Fruit fly (Drosophila melanogaster): ENCODE data around the gene CG5412.

DNA sequence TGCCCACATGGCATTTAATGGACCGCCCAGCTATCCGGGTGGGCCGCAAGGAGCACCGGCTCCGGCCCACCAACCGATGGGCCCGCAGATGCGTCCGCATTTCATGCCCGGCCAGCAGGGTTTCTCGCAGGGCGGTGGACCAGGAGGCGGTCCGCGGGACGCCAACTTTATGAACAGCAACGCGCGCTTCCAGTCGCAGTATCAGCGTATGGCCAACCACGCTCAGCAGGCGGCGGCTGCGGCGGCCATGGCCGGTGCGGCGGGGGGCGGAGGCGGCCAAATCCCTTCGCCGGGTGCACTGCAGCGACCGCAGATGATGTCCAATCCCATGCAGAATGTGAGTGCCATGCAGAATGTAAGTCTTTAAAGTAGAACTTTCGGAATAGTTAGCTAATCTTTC, 31.3 kb downstream of the CG5412 start:
- no peak for TF ChIP-seq ovo (GFP tag; optimal IDR thresholded peaks at IDR 0.05)
- TF ChIP-seq CG5204 (GFP tag; optimal IDR thresholded peaks at IDR 0.05) = no peak
- TF ChIP-seq toe (GFP tag; optimal IDR thresholded peaks at IDR 0.05) = no peak
- no peak for TF ChIP-seq kay (GFP tag; ENCODE audit: borderline replicate concordance)
- no peak for TF ChIP-seq CG1620 (GFP tag; optimal IDR thresholded peaks at IDR 0.05)
- TF ChIP-seq cnc (optimal IDR thresholded peaks at IDR 0.05) = no peak
- no peak for TF ChIP-seq Hr96 (GFP tag; optimal IDR thresholded peaks at IDR 0.05)
- TF ChIP-seq pad (GFP tag; optimal IDR thresholded peaks at IDR 0.05) = no peak
- no peak for TF ChIP-seq CG7101 (tag; optimal IDR thresholded peaks at IDR 0.05)
- TF ChIP-seq Crg-1 (GFP tag; optimal IDR thresholded peaks at IDR 0.05) = no peak
- TF ChIP-seq CG33017 (tag; optimal IDR thresholded peaks at IDR 0.05) = no peak
- no peak for TF ChIP-seq CG7045 (GFP tag; optimal IDR thresholded peaks at IDR 0.05)
